Fruit fly (Drosophila melanogaster) whole organism, embryonic: ENCODE measurements around the gene H2.0.
A peak's percentile ranks its signal among the peaks of the same experiment; 100 is the strongest.

Experiments
- Atf3 ChIP-seq: fragments of 200-800 bp; sonication (Bioruptor generic); optimal IDR thresholded peaks from 3 replicates; lab custom pipeline; 2016; ENCODE audit warnings: missing biosample characterization, missing genetic modification characterization
- Awh ChIP-seq: fragments of 200-800 bp; sonication (Bioruptor generic); IDR thresholded peaks from 2 replicates; pipeline ENCODE4, ENCODE4 v1.3.6; 2022; ENCODE audit warnings: missing biosample characterization, missing genetic modification characterization
- BEAF-32 ChIP-seq: fragments of 200-800 bp; sonication (Bioruptor generic); optimal IDR thresholded peaks from 3 replicates; lab custom pipeline; 2017; ENCODE audit warnings: missing biosample characterization, missing genetic modification characterization, mild to moderate bottlenecking, moderate library complexity, missing genetic modification reagents
- Bdp1 ChIP-seq: fragments of 200-800 bp; sonication (Bioruptor generic); optimal IDR thresholded peaks from 3 replicates; lab custom pipeline; 2016; ENCODE audit warnings: missing biosample characterization, missing genetic modification characterization
- CG10209 ChIP-seq: fragments of 200-800 bp; sonication (Bioruptor generic); optimal IDR thresholded peaks from 3 replicates; lab custom pipeline; 2017; ENCODE audit warnings: missing biosample characterization, mild to moderate bottlenecking, missing genetic modification characterization, missing genetic modification reagents
- CG10366 ChIP-seq: fragments of 200-800 bp; sonication (Bioruptor generic); IDR thresholded peaks from 2 replicates; pipeline ENCODE4 v1.3.6; 2022; ENCODE audit warnings: missing biosample characterization, missing genetic modification characterization
- CG11695 ChIP-seq: fragments of 200-800 bp; sonication (Bioruptor generic); IDR thresholded peaks from 3 replicates; pipeline ENCODE4 v1.3.6; 2022; ENCODE audit warnings: missing biosample characterization, missing genetic modification characterization
- CG12104 ChIP-seq: fragments of 200-800 bp; sonication (Bioruptor generic); optimal IDR thresholded peaks from 3 replicates; lab custom pipeline; 2016; ENCODE audit warnings: missing biosample characterization, missing genetic modification characterization
- CG13296 ChIP-seq: fragments of 200-800 bp; sonication (Bioruptor generic); optimal IDR thresholded peaks from 3 replicates; lab custom pipeline; 2018; ENCODE audit warnings: missing biosample characterization, mild to moderate bottlenecking, missing genetic modification characterization
- CG14441 ChIP-seq: fragments of 200-800 bp; sonication (Bioruptor generic); IDR thresholded peaks from 2 replicates; pipeline ENCODE4 v1.3.6; 2022; ENCODE audit warnings: missing biosample characterization, missing genetic modification characterization
- CG1647 ChIP-seq: fragments of 200-800 bp; sonication (Bioruptor generic); optimal IDR thresholded peaks from 3 replicates; lab custom pipeline; 2016; ENCODE audit warnings: missing biosample characterization, missing genetic modification characterization
- CG17186 ChIP-seq: fragments of 200-800 bp; sonication (Bioruptor generic); optimal IDR thresholded peaks from 3 replicates; lab custom pipeline; 2017; ENCODE audit warnings: missing biosample characterization, missing genetic modification reagents, missing genetic modification characterization
- CG18476 ChIP-seq: fragments of 200-800 bp; sonication (Bioruptor generic); optimal IDR thresholded peaks from 2 replicates; lab custom pipeline; 2016; ENCODE audit warnings: missing biosample characterization, mild to moderate bottlenecking, missing genetic modification characterization
- CG18599 ChIP-seq: fragments of 200-800 bp; sonication (Bioruptor generic); optimal IDR thresholded peaks from 3 replicates; lab custom pipeline; 2017; ENCODE audit warnings: missing biosample characterization, missing genetic modification characterization, mild to moderate bottlenecking, moderate library complexity, missing genetic modification reagents
- CG30403 ChIP-seq: fragments of 200-800 bp; sonication (Bioruptor generic); optimal IDR thresholded peaks from 3 replicates; lab custom pipeline; 2016; ENCODE audit warnings: missing biosample characterization, missing genetic modification characterization
- CG32532 ChIP-seq: fragments of 200-800 bp; sonication (Bioruptor generic); IDR thresholded peaks from 2 replicates; pipeline ENCODE4 v1.3.6; 2022; ENCODE audit warnings: missing biosample characterization, missing genetic modification characterization
- CG34224 ChIP-seq: fragments of 200-800 bp; sonication (Bioruptor generic); IDR thresholded peaks from 3 replicates; pipeline ENCODE4 v1.3.6; 2022; ENCODE audit warnings: missing biosample characterization, missing genetic modification characterization; ENCODE audit not compliant: partially characterized antibody
- CG3847 ChIP-seq: fragments of 200-800 bp; sonication (Bioruptor generic); IDR thresholded peaks from 2 replicates; pipeline ENCODE4 v1.3.6; 2022; ENCODE audit warnings: missing biosample characterization, missing genetic modification characterization
- CG4424 ChIP-seq: fragments of 200-800 bp; sonication (Bioruptor generic); optimal IDR thresholded peaks from 3 replicates; lab custom pipeline; 2016; ENCODE audit warnings: missing biosample characterization, missing genetic modification characterization
- CG6854 ChIP-seq: fragments of 200-800 bp; sonication (Bioruptor generic); optimal IDR thresholded peaks from 3 replicates; lab custom pipeline; 2017; ENCODE audit warnings: missing biosample characterization, mild to moderate bottlenecking, missing genetic modification characterization
- CG8944 ChIP-seq: fragments of 200-800 bp; sonication (Bioruptor generic); optimal IDR thresholded peaks from 3 replicates; lab custom pipeline; 2016; ENCODE audit warnings: missing biosample characterization, missing genetic modification characterization
- GATAe ChIP-seq: fragments of 200-800 bp; sonication (Bioruptor generic); conservative IDR thresholded peaks from 2 replicates; pipeline ENCODE4 v1.3.6; 2022; ENCODE audit warnings: missing biosample characterization, missing genetic modification characterization
- Hr3 ChIP-seq: fragments of 200-800 bp; sonication (Bioruptor generic); optimal IDR thresholded peaks from 3 replicates; lab custom pipeline; 2016; ENCODE audit warnings: missing biosample characterization, missing genetic modification characterization
- Myb ChIP-seq: fragments of 200-800 bp; sonication (Bioruptor generic); optimal IDR thresholded peaks from 2 replicates; lab custom pipeline; 2016; ENCODE audit warnings: missing biosample characterization, missing genetic modification characterization
- Pdp1 ChIP-seq, 2 experiments: fragments of 200-800 bp; sonication (Bioruptor generic); optimal IDR thresholded peaks; 3 replicates each; lab custom pipeline; 2016; ENCODE audit warnings: missing biosample characterization in 2 of 2, missing genetic modification characterization in 2 of 2, mild to moderate bottlenecking in 1 of 2, moderate library complexity in 1 of 2
- Sin3A ChIP-seq: fragments of >200 bp; optimal IDR thresholded peaks from 2 replicates; lab custom pipeline; 2018
- bab2 ChIP-seq: fragments of 200-800 bp; sonication (Bioruptor generic); optimal IDR thresholded peaks from 2 replicates; lab custom pipeline; 2016; ENCODE audit warnings: missing biosample characterization, missing genetic modification characterization
- bcd ChIP-seq: fragments of 200-800 bp; sonication (Bioruptor generic); optimal IDR thresholded peaks from 2 replicates; lab custom pipeline; 2017; ENCODE audit warnings: missing biosample characterization, mild to moderate bottlenecking, missing genetic modification characterization
- cato ChIP-seq: fragments of 200-800 bp; sonication (Bioruptor generic); optimal IDR thresholded peaks from 2 replicates; lab custom pipeline; 2016; ENCODE audit warnings: missing biosample characterization, missing genetic modification characterization, borderline replicate concordance
- danr ChIP-seq: fragments of 200-800 bp; sonication (Bioruptor generic); IDR thresholded peaks from 2 replicates; pipeline ENCODE4 v1.3.6; 2022; ENCODE audit warnings: missing biosample characterization, missing genetic modification characterization
- disco-r ChIP-seq: fragments of 200-800 bp; sonication (Bioruptor generic); optimal IDR thresholded peaks from 2 replicates; lab custom pipeline; 2016; ENCODE audit warnings: missing biosample characterization, missing genetic modification characterization
- eyg ChIP-seq: fragments of 200-800 bp; sonication (Bioruptor generic); optimal IDR thresholded peaks from 3 replicates; lab custom pipeline; 2016; ENCODE audit warnings: missing biosample characterization, missing genetic modification characterization
- fd96Cb ChIP-seq: fragments of 200-800 bp; sonication (Bioruptor generic); optimal IDR thresholded peaks from 2 replicates; lab custom pipeline; 2018; ENCODE audit warnings: missing biosample characterization, mild to moderate bottlenecking, missing genetic modification characterization, moderate library complexity
- grau ChIP-seq: fragments of 200-800 bp; optimal IDR thresholded peaks from 3 replicates; lab custom pipeline; 2019; ENCODE audit warnings: missing biosample characterization, mild to moderate bottlenecking, missing genetic modification characterization, moderate library complexity
- hkb ChIP-seq, 2 experiments: fragments of 200-800 bp in 1 of 2; fragments of >200 bp in 1 of 2; sonication (Bioruptor generic) in 1 of 2; IDR thresholded peaks in 1 of 2; optimal IDR thresholded peaks in 1 of 2; 2 replicates each; pipeline versions ENCODE4 v1.3.6 to Lab custom; 2017 to 2022; ENCODE audit warnings: missing biosample characterization in 1 of 2, missing genetic modification characterization in 1 of 2
- kah ChIP-seq: fragments of 200-800 bp; sonication (Bioruptor generic); optimal IDR thresholded peaks from 2 replicates; lab custom pipeline; 2018; ENCODE audit warnings: missing biosample characterization, mild to moderate bottlenecking, missing genetic modification characterization
- kay ChIP-seq: fragments of 200-800 bp; sonication (Bioruptor generic); optimal IDR thresholded peaks from 2 replicates; lab custom pipeline; 2016; ENCODE audit warnings: missing biosample characterization, missing genetic modification characterization
- lbe ChIP-seq: fragments of 200-800 bp; sonication (Bioruptor generic); optimal IDR thresholded peaks from 2 replicates; lab custom pipeline; 2016; ENCODE audit warnings: missing biosample characterization, mild to moderate bottlenecking, missing genetic modification characterization
- lola ChIP-seq, 3 experiments: fragments of >200 bp in 2 of 3; fragments of 200-800 bp in 1 of 3; sonication (Bioruptor generic) in 1 of 3; optimal IDR thresholded peaks; 2 replicates each; lab custom pipeline; 2017 to 2019; ENCODE audit warnings: missing biosample characterization in 3 of 3, missing genetic modification characterization in 3 of 3, mild to moderate bottlenecking in 1 of 3, moderate library complexity in 1 of 3
- nerfin-2 ChIP-seq: fragments of 200-800 bp; sonication (Bioruptor generic); IDR thresholded peaks from 2 replicates; pipeline ENCODE4 v1.3.6; 2022; ENCODE audit warnings: missing biosample characterization, missing genetic modification characterization; ENCODE audit not compliant: partially characterized antibody
- nom ChIP-seq: fragments of 200-800 bp; sonication (Bioruptor generic); optimal IDR thresholded peaks from 2 replicates; lab custom pipeline; 2017; ENCODE audit warnings: missing biosample characterization, missing genetic modification characterization, mild to moderate bottlenecking, moderate library complexity, missing genetic modification reagents
- oc ChIP-seq: fragments of 200-800 bp; sonication (Bioruptor generic); optimal IDR thresholded peaks from 2 replicates; lab custom pipeline; 2018; ENCODE audit warnings: missing biosample characterization, mild to moderate bottlenecking, missing genetic modification characterization, moderate library complexity
- odd ChIP-seq: fragments of 200-800 bp; sonication (Bioruptor generic); optimal IDR thresholded peaks from 2 replicates; lab custom pipeline; 2017; ENCODE audit warnings: missing biosample characterization, mild to moderate bottlenecking, missing genetic modification characterization
- peb ChIP-seq: fragments of 200-800 bp; sonication (Bioruptor generic); IDR thresholded peaks from 2 replicates; pipeline ENCODE4 v1.3.6; 2022; ENCODE audit warnings: missing biosample characterization, missing genetic modification characterization
- row ChIP-seq: fragments of 200-800 bp; sonication (Bioruptor generic); IDR thresholded peaks from 3 replicates; pipeline ENCODE4 v1.3.6; 2022; ENCODE audit warnings: missing biosample characterization, missing genetic modification characterization
- sim ChIP-seq: fragments of 200-800 bp; sonication (Bioruptor generic); IDR thresholded peaks from 2 replicates; pipeline ENCODE4 v1.3.6; 2022; ENCODE audit warnings: missing biosample characterization, missing genetic modification characterization
- tio ChIP-seq: fragments of 200-800 bp; sonication (Bioruptor generic); optimal IDR thresholded peaks from 2 replicates; lab custom pipeline; 2017; ENCODE audit warnings: missing biosample characterization, missing genetic modification characterization, inconsistent platforms
- trem ChIP-seq: fragments of 200-800 bp; optimal IDR thresholded peaks from 3 replicates; lab custom pipeline; 2019; ENCODE audit warnings: missing biosample characterization, mild to moderate bottlenecking, missing genetic modification characterization, moderate library complexity
- wor ChIP-seq: fragments of 200-800 bp; sonication (Bioruptor generic); IDR thresholded peaks from 2 replicates; pipeline ENCODE4 v1.3.6; 2022; ENCODE audit warnings: missing biosample characterization, missing genetic modification characterization
- zen2 ChIP-seq: fragments of 200-800 bp; sonication (Bioruptor generic); IDR thresholded peaks from 3 replicates; pipeline ENCODE4 v1.3.6; 2022; ENCODE audit warnings: missing biosample characterization, missing genetic modification characterization; ENCODE audit not compliant: partially characterized antibody

The H2.0 gene

DNA sequence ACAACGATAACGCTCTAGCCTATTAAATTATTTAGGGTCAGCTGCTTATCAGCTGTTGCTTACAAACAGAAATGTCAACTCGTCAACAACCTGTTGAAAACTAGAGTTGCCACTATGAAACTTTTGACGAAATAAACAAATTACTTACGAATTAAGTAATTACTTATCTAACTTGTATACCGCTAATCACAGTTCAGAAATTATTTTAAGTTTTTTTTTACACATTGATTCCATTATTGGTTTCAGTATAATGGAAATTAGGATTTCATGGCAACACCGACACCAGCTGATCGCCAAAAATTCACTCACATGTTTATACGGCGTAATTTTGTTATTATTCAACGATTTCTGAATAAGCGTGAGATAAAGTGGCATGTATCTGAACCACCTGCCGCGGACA is 18.6 kb upstream of the H2.0 start, which contains the start of the genes CG9117 and CG31643 (continued):
- TF ChIP-seq danr (GFP tag; lab: Robert Waterston, UW) (no peak), Awh (0 out of 2 replicates have a peak, but pooled peaks have one; percentile 35), CG8944 (GFP tag; lab: Kevin White, UChicago) (peak; percentile 54), trem (peak; percentile 99), zen2 (GFP tag; lab: Robert Waterston, UW) (no peak), CG10366 (GFP tag; lab: Robert Waterston, UW) (peak; percentile 35), bab2 (peak; percentile 57), CG17186 (GFP tag; lab: Kevin White, UChicago) (peak; percentile 30), kah (GFP tag; lab: Kevin White, UChicago) (peak; percentile 100), CG30403 (peak; percentile 70), lbe (GFP tag; lab: Kevin White, UChicago) (peak; percentile 55), cato (GFP tag; lab: Kevin White, UChicago) (peak; percentile 18), Atf3 (GFP tag; lab: Kevin White, UChicago) (no peak), bcd (GFP tag; lab: Kevin White, UChicago) (peak; percentile 46), GATAe (GFP tag; lab: Robert Waterston, UW) (no peak), CG18599 (GFP tag; lab: Kevin White, UChicago) (no peak), odd (GFP tag; lab: Kevin White, UChicago) (no peak), CG18476 (GFP tag; lab: Kevin White, UChicago) (peak; percentile 30), oc (tag; lab: Kevin White, UChicago) (peak; percentile 41), BEAF-32 (peak; percentile 31), nom (GFP tag; lab: Kevin White, UChicago) (peak; percentile 32), CG6854 (GFP tag; lab: Kevin White, UChicago) (no peak), Hr3 (peak; percentile 23), Bdp1 (peak; percentile 29), CG11695 (GFP tag; lab: Robert Waterston, UW) (peak; percentile 43; the same call in 1 of the 3 replicates), sim (no peak), hkb (optimal IDR thresholded peaks at IDR 0.05; lab: Kevin White, UChicago) (no peak), hkb (GFP tag; IDR thresholded peaks at IDR 0.05; lab: Robert Waterston, UW) (peak; percentile 45; the same call in 1 of the 2 replicates), nerfin-2 (GFP tag; lab: Robert Waterston, UW) (no peak), CG3847 (GFP tag; lab: Robert Waterston, UW) (peak; percentile 28; the same call in 1 of the 2 replicates), Pdp1 (GFP tag; optimal IDR thresholded peaks at IDR 0.05; lab: Kevin White, UChicago) (peak; percentile 71 to 83), wor (no peak), kay (peak; percentile 33), Sin3A (lab: Kevin White, UChicago) (peak; percentile 18), tio (no peak), grau (tag; lab: Kevin White, UChicago) (peak; percentile 56), fd96Cb (tag; lab: Kevin White, UChicago) (peak; percentile 9), eyg (peak; percentile 42), CG13296 (no peak), peb (GFP tag; lab: Robert Waterston, UW) (no peak), CG4424 (no peak), row (peak; percentile 78), CG14441 (peak; percentile 29; the same call in 1 of the 2 replicates), lola (GFP tag; optimal IDR thresholded peaks at IDR 0.05; lab: Kevin White, UChicago) (peak in 1 of 3 experiments; percentile 45), CG12104 (GFP tag; lab: Kevin White, UChicago) (peak; percentile 14), Myb (GFP tag; lab: Kevin White, UChicago) (peak; percentile 42), disco-r (no peak), CG34224 (GFP tag; lab: Robert Waterston, UW) (peak; percentile 60; the same call in 2 of the 3 replicates), CG1647 (no peak), CG10209 (GFP tag; lab: Kevin White, UChicago) (peak; percentile 20), CG32532 (GFP tag; lab: Robert Waterston, UW) (peak; percentile 52)
